Worm (Caenorhabditis elegans) whole organism, L4 larva: ENCODE data around the gene acd-4.

Source experiments
- D1046.2 ChIP-seq: fragments of 200-800 bp; sonication (Bioruptor generic); IDR thresholded peaks from 2 replicates; pipeline ENCODE4 v1.3.6; 2022; ENCODE audit warnings: missing genetic modification characterization, missing compliant biosample characterization
- F37D6.2 ChIP-seq: sonication (generic microtip); optimal IDR thresholded peaks from 2 replicates; lab custom pipeline; 2016; ENCODE audit warnings: mild to moderate bottlenecking, missing genetic modification characterization, missing compliant biosample characterization
- F44E2.7 ChIP-seq: fragments of 200-800 bp; sonication (Bioruptor generic); IDR thresholded peaks from 2 replicates; pipeline ENCODE4 v2.1.2; 2022; ENCODE audit warnings: missing genetic modification characterization, missing compliant biosample characterization
- Y5F2A.4 ChIP-seq: fragments of 200-800 bp; sonication (Bioruptor generic); optimal IDR thresholded peaks from 2 replicates; lab custom pipeline; 2018; ENCODE audit warnings: mild to moderate bottlenecking, missing genetic modification characterization, missing compliant biosample characterization
- Y75B8A.6 ChIP-seq: fragments of 200-800 bp; sonication (Bioruptor generic); IDR thresholded peaks from 2 replicates; pipeline ENCODE4 v1.3.6; 2022; ENCODE audit warnings: missing genetic modification reagents, missing genetic modification characterization, missing compliant biosample characterization
- ZK546.5 ChIP-seq, 2 experiments: sonication (generic microtip); optimal IDR thresholded peaks; 2 replicates each; lab custom pipeline; 2017; ENCODE audit warnings: missing biosample characterization in 2 of 2, missing genetic modification characterization in 2 of 2
- aha-1 ChIP-seq: fragments of 150-350 bp; peaks from one replicate; lab custom pipeline; 2014; ENCODE audit warnings: missing biosample characterization, missing genetic modification characterization
- attf-4 ChIP-seq: sonication (generic microtip); optimal IDR thresholded peaks from 3 replicates; lab custom pipeline; 2017; ENCODE audit warnings: missing biosample characterization, missing genetic modification characterization
- ceh-82 ChIP-seq: sonication (generic microtip); optimal IDR thresholded peaks from 2 replicates; lab custom pipeline; 2017; ENCODE audit warnings: missing biosample characterization, missing genetic modification characterization
- ces-1 ChIP-seq: fragments of 150-350 bp; sonication (generic microtip); optimal IDR thresholded peaks from 4 replicates; lab custom pipeline; 2014; ENCODE audit warnings: missing biosample characterization, missing genetic modification reagents, missing genetic modification characterization
- ctbp-1 ChIP-seq: fragments of 200-800 bp; sonication (Bioruptor generic); IDR thresholded peaks from 2 replicates; pipeline ENCODE4 v1.3.6; 2022; ENCODE audit warnings: missing genetic modification reagents, missing genetic modification characterization, missing compliant biosample characterization
- daf-16 ChIP-seq, 3 experiments: sonication (generic microtip); optimal IDR thresholded peaks; 2 replicates each; lab custom pipeline; 2016 to 2017; ENCODE audit warnings: missing genetic modification characterization in 3 of 3, missing genetic modification reagents in 3 of 3, mild to moderate bottlenecking in 2 of 3, missing compliant biosample characterization in 2 of 3, missing biosample characterization in 1 of 3, moderate library complexity in 1 of 3
- daf-8 ChIP-seq: fragments of 200-800 bp; sonication (Bioruptor generic); IDR thresholded peaks from 2 replicates; pipeline ENCODE4 v1.3.6; 2022; ENCODE audit warnings: missing genetic modification characterization, missing compliant biosample characterization
- dmd-9 ChIP-seq: fragments of 200-800 bp; sonication (Bioruptor generic); IDR thresholded peaks from 2 replicates; pipeline ENCODE4 v1.3.6; 2022; ENCODE audit warnings: missing genetic modification reagents, missing genetic modification characterization, missing compliant biosample characterization
- egl-43 ChIP-seq: fragments of 200-800 bp; sonication (Bioruptor generic); IDR thresholded peaks from 2 replicates; pipeline ENCODE4 v1.3.6; 2022; ENCODE audit warnings: missing genetic modification reagents, missing genetic modification characterization, missing compliant biosample characterization
- fos-1 ChIP-seq: fragments of 150-350 bp; optimal IDR thresholded peaks from 2 replicates; lab custom pipeline; 2014; ENCODE audit warnings: missing biosample characterization, missing genetic modification characterization
- gei-8 ChIP-seq: fragments of 200-800 bp; sonication (Bioruptor generic); optimal IDR thresholded peaks from 2 replicates; lab custom pipeline; 2018; ENCODE audit warnings: mild to moderate bottlenecking, missing genetic modification characterization, missing compliant biosample characterization
- hlh-11 ChIP-seq: fragments of 200-800 bp; sonication (Bioruptor generic); optimal IDR thresholded peaks from 2 replicates; lab custom pipeline; 2018; ENCODE audit warnings: mild to moderate bottlenecking, missing genetic modification characterization, missing compliant biosample characterization
- hlh-30 ChIP-seq: sonication (generic microtip); optimal IDR thresholded peaks from 2 replicates; lab custom pipeline; 2017; ENCODE audit warnings: antibody characterized with exemption, mild to moderate bottlenecking, missing genetic modification characterization, missing compliant biosample characterization; ENCODE audit not compliant: insufficient read depth
- lim-7 ChIP-seq: fragments of 200-800 bp; sonication (Bioruptor generic); IDR thresholded peaks from 2 replicates; pipeline ENCODE4 v1.3.6; 2022; ENCODE audit warnings: missing genetic modification characterization, missing compliant biosample characterization
- lin-1 ChIP-seq: fragments of 200-800 bp; sonication (Bioruptor generic); IDR thresholded peaks from 2 replicates; pipeline ENCODE4 v1.3.6; 2022; ENCODE audit warnings: missing genetic modification reagents, missing genetic modification characterization, missing compliant biosample characterization
- lin-15B ChIP-seq: fragments of 150-350 bp; sonication (generic microtip); optimal IDR thresholded peaks from 3 replicates; lab custom pipeline; 2014; ENCODE audit warnings: missing biosample characterization, missing genetic modification characterization
- lin-29 ChIP-seq: fragments of 200-800 bp; sonication (Bioruptor generic); IDR thresholded peaks from 2 replicates; pipeline ENCODE4 v1.3.6; 2022; ENCODE audit warnings: missing genetic modification reagents, missing genetic modification characterization, missing compliant biosample characterization
- lin-38 ChIP-seq: fragments of 200-800 bp; sonication (Bioruptor generic); IDR thresholded peaks from 2 replicates; pipeline ENCODE4 v1.3.6; 2022; ENCODE audit warnings: missing genetic modification reagents, missing genetic modification characterization, missing compliant biosample characterization
- lsy-2 ChIP-seq, 2 experiments: fragments of 150-350 bp in 1 of 2; sonication (generic microtip) in 1 of 2; optimal IDR thresholded peaks; 2 replicates each; lab custom pipeline; 2014 to 2017; ENCODE audit warnings: missing biosample characterization in 2 of 2, missing genetic modification characterization in 2 of 2
- mdl-1 ChIP-seq, 2 experiments: fragments of 150-350 bp in 1 of 2; sonication (generic microtip) in 1 of 2; optimal IDR thresholded peaks; 2 replicates each; lab custom pipeline; 2014 to 2017; ENCODE audit warnings: missing biosample characterization in 2 of 2, missing genetic modification characterization in 2 of 2
- mep-1 ChIP-seq: fragments of 150-350 bp; sonication (generic microtip); optimal IDR thresholded peaks from 3 replicates; lab custom pipeline; 2014; ENCODE audit warnings: missing biosample characterization, missing genetic modification characterization
- mes-2 ChIP-seq: sonication (generic microtip); optimal IDR thresholded peaks from 2 replicates; lab custom pipeline; 2016; ENCODE audit warnings: missing genotype, mild to moderate bottlenecking, missing genetic modification characterization, missing compliant biosample characterization; ENCODE audit not compliant: poor library complexity, severe bottlenecking
- mxl-3 ChIP-seq: fragments of 200-800 bp; sonication (Bioruptor generic); optimal IDR thresholded peaks from 2 replicates; lab custom pipeline; 2018; ENCODE audit warnings: mild to moderate bottlenecking, missing genetic modification characterization, missing compliant biosample characterization
- nhr-11 ChIP-seq: fragments of 150-350 bp; optimal IDR thresholded peaks from 2 replicates; lab custom pipeline; 2014; ENCODE audit warnings: missing biosample characterization, missing genetic modification characterization
- nhr-111 ChIP-seq: fragments of 200-800 bp; sonication (Bioruptor generic); optimal IDR thresholded peaks from 2 replicates; lab custom pipeline; 2018; ENCODE audit warnings: mild to moderate bottlenecking, missing genetic modification characterization, missing compliant biosample characterization
- nhr-25 ChIP-seq: sonication (generic microtip); optimal IDR thresholded peaks from 2 replicates; lab custom pipeline; 2017; ENCODE audit warnings: missing genetic modification characterization, mild to moderate bottlenecking, missing compliant biosample characterization, antibody characterized with exemption, moderate library complexity, borderline replicate concordance; ENCODE audit not compliant: insufficient read depth
- nhr-28 ChIP-seq: fragments of 150-350 bp; optimal IDR thresholded peaks from 2 replicates; lab custom pipeline; 2014; ENCODE audit warnings: missing biosample characterization, missing genetic modification characterization
- nhr-6 ChIP-seq: fragments of 150-350 bp; optimal IDR thresholded peaks from 2 replicates; lab custom pipeline; 2014; ENCODE audit warnings: missing biosample characterization, missing genetic modification characterization
- pqm-1 ChIP-seq: sonication (generic microtip); optimal IDR thresholded peaks from 2 replicates; lab custom pipeline; 2017; ENCODE audit warnings: missing biosample characterization, missing genetic modification characterization
- rbr-2 ChIP-seq: sonication (generic microtip); optimal IDR thresholded peaks from 2 replicates; lab custom pipeline; 2016; ENCODE audit warnings: missing genotype, missing genetic modification characterization, missing compliant biosample characterization
- set-16 ChIP-seq: fragments of 200-800 bp; sonication (Bioruptor generic); IDR thresholded peaks from 2 replicates; pipeline ENCODE4 v1.3.6; 2022; ENCODE audit warnings: missing genetic modification reagents, missing genetic modification characterization, missing compliant biosample characterization
- snpc-1.2 ChIP-seq: fragments of 200-800 bp; sonication (Bioruptor generic); IDR thresholded peaks from 2 replicates; pipeline ENCODE4 v1.3.6; 2022; ENCODE audit warnings: missing genetic modification reagents, missing genetic modification characterization, missing compliant biosample characterization
- tra-1 ChIP-seq: fragments of 200-800 bp; sonication (Bioruptor generic); IDR thresholded peaks from 2 replicates; pipeline ENCODE4 v1.3.6; 2022; ENCODE audit warnings: missing genetic modification reagents, missing genetic modification characterization, missing compliant biosample characterization
- unc-130 ChIP-seq: sonication (generic microtip); optimal IDR thresholded peaks from 2 replicates; lab custom pipeline; 2016; ENCODE audit warnings: missing genetic modification reagents, missing genetic modification characterization, missing compliant biosample characterization
- unc-62 ChIP-seq, 3 experiments: fragments of 150-350 bp in 1 of 3; sonication (generic microtip); optimal IDR thresholded peaks in 2 of 3; peaks in 1 of 3; 1 replicate in 1 of 3; 2 replicates in 2 of 3; lab custom pipeline; 2014 to 2017; ENCODE audit warnings: missing biosample characterization in 3 of 3, missing genetic modification characterization in 3 of 3, missing genetic modification reagents in 3 of 3, missing genotype in 1 of 3
- zfp-2 ChIP-seq: sonication (generic microtip); optimal IDR thresholded peaks from 2 replicates; lab custom pipeline; 2016; ENCODE audit warnings: mild to moderate bottlenecking, missing genetic modification characterization, missing compliant biosample characterization
- zfp-3 ChIP-seq: fragments of 200-800 bp; sonication (Bioruptor generic); conservative IDR thresholded peaks from 2 replicates; pipeline ENCODE4 v1.3.6; 2022; ENCODE audit warnings: missing genetic modification reagents, missing genetic modification characterization, missing compliant biosample characterization

acd-4 gene

ce11 chrV:8608483-8608882 lies 29.5 kb upstream of the acd-4 start:
- TF ChIP-seq aha-1 (tag; lab: Kevin White, UChicago) (peak; percentile 72), nhr-6 (tag; lab: Kevin White, UChicago) (no peak)

ce11 chrV:8609776-8610529 lies 28.1 kb upstream of the acd-4 start:
- peak; percentile 79 for TF ChIP-seq mxl-3
- peak; percentile 24; the same call in 1 of the 2 replicates for TF ChIP-seq egl-43
- TF ChIP-seq unc-62 (GFP tag; optimal IDR thresholded peaks at IDR 0.05 in 1 of 2; lab: Kevin White, UChicago) = peak in 1 of 2 experiments; percentile 80
- TF ChIP-seq unc-62 (tag; optimal IDR thresholded peaks at IDR 0.05; lab: Kevin White, UChicago) = no peak
- TF ChIP-seq zfp-2 (tag; lab: Kevin White, UChicago) = no peak
- TF ChIP-seq daf-16 (GFP tag; optimal IDR thresholded peaks at IDR 0.05; lab: Kevin White, UChicago) = no peak
- TF ChIP-seq daf-16 (tag; optimal IDR thresholded peaks at IDR 0.05; lab: Kevin White, UChicago) = peak; percentile 15
- TF ChIP-seq rbr-2 = peak; percentile 22
- peak; percentile 26 for TF ChIP-seq mes-2
- TF ChIP-seq mdl-1 (tag; optimal IDR thresholded peaks at IDR 0.05; lab: Kevin White, UChicago) = peak; percentile 10 to 60
- no peak for TF ChIP-seq lin-29 (GFP tag; lab: Robert Waterston, UW)
- TF ChIP-seq nhr-28 (tag; lab: Kevin White, UChicago) = peak; percentile 33
- peak; percentile 93 for TF ChIP-seq aha-1 (tag; lab: Kevin White, UChicago)
- TF ChIP-seq lim-7 (GFP tag; lab: Robert Waterston, UW) = no peak
- TF ChIP-seq set-16 = 0 out of 2 replicates have a peak, but pooled peaks have one; percentile 12
- TF ChIP-seq zfp-3 (GFP tag; lab: Robert Waterston, UW) = no peak
- 0 out of 2 replicates have a peak, but pooled peaks have one; percentile 21 for TF ChIP-seq lin-1 (GFP tag; lab: Robert Waterston, UW)
- TF ChIP-seq hlh-11 (tag; lab: Kevin White, UChicago) = peak; percentile 59
- peak; percentile 96 for TF ChIP-seq hlh-30 (tag; lab: Kevin White, UChicago)
- TF ChIP-seq mep-1 (tag; lab: Kevin White, UChicago) = peak; percentile 30
- TF ChIP-seq lin-38 (GFP tag; lab: Robert Waterston, UW) = peak; percentile 15; the same call in 1 of the 2 replicates
- 0 out of 2 replicates have a peak, but pooled peaks have one; percentile 52 for TF ChIP-seq ctbp-1 (GFP tag; lab: Robert Waterston, UW)

DNA sequence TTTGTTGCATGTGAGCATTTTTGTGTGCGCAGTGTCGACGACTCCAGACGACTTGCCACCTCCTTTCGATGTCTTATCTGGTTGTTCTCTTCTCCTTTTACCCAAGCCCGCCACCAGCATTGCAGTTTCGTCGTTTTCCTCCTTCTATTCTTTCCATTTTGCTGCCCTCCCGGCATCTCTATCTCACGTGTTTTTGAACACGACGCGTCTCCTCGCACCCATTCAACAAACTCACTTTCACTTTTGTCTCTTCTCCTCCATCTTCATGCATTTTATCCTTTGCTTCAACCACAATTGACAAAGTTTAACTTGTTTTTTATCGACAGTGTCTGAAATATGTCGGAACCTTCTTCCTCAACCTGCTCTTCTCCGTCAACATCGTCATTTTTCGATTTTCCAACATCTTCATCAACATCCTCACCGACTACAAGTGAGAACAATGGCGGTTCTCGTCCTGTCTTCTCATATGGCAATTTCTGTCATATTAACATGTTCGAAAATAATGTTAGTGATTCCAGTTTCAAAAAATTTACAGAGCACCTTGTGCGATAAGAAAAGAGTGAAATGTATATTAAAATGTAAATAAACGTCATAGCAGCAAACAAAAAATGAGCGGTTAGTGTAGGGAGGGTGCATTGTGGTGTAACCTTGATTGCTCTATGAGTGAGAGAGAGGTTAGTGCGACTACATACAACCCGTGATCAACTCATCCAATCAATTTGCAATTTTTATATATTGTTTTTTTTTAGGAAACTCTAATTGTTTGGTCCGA lies 27.2 kb upstream of the acd-4 start, which contains the start of gene fip-4:
Gene fip-4 (minus strand): TSS at position 636 of the 772 bp plus-strand sequence.
- TF ChIP-seq Y75B8A.6 (GFP tag; lab: Robert Waterston, UW) = no peak
- TF ChIP-seq daf-8 = no peak
- peak; percentile 11 for TF ChIP-seq pqm-1 (tag; lab: Kevin White, UChicago)
- no peak for TF ChIP-seq nhr-111
- no peak for TF ChIP-seq ces-1 (GFP tag; lab: Kevin White, UChicago)
- no peak for TF ChIP-seq lin-15B (tag; lab: Kevin White, UChicago)
- no peak for TF ChIP-seq lsy-2 (tag; optimal IDR thresholded peaks at IDR 0.05; lab: Kevin White, UChicago)
- TF ChIP-seq attf-4 = no peak
- no peak for TF ChIP-seq Y5F2A.4 (GFP tag; lab: Kevin White, UChicago)
- no peak for TF ChIP-seq D1046.2 (GFP tag; lab: Robert Waterston, UW)
- TF ChIP-seq ZK546.5 (tag; optimal IDR thresholded peaks at IDR 0.05; lab: Kevin White, UChicago) = no peak
- no peak for TF ChIP-seq dmd-9
- TF ChIP-seq unc-130 (GFP tag; lab: Kevin White, UChicago) = no peak
- no peak for TF ChIP-seq tra-1 (GFP tag; lab: Robert Waterston, UW)
- TF ChIP-seq rbr-2 = no peak
- TF ChIP-seq F44E2.7 (GFP tag; lab: Robert Waterston, UW) = no peak
- no peak for TF ChIP-seq F37D6.2
- TF ChIP-seq snpc-1.2 (GFP tag; lab: Robert Waterston, UW) = no peak
- no peak for TF ChIP-seq gei-8 (GFP tag; lab: Kevin White, UChicago)
- no peak for TF ChIP-seq fos-1
- TF ChIP-seq mes-2 = no peak
- peak; percentile 76 for TF ChIP-seq aha-1 (tag; lab: Kevin White, UChicago)
- peak; percentile 69 for TF ChIP-seq nhr-25 (tag; lab: Kevin White, UChicago)
- TF ChIP-seq unc-62 (GFP tag; optimal IDR thresholded peaks at IDR 0.05 in 1 of 2; lab: Kevin White, UChicago) = no peak
- no peak for TF ChIP-seq unc-62 (tag; optimal IDR thresholded peaks at IDR 0.05; lab: Kevin White, UChicago)
- TF ChIP-seq ceh-82 (tag; lab: Kevin White, UChicago) = no peak
- TF ChIP-seq zfp-2 (tag; lab: Kevin White, UChicago) = no peak
- no peak for TF ChIP-seq nhr-11
